Fruit fly (Drosophila melanogaster): ENCODE results near the gene ctp.

The ctp gene

DNA sequence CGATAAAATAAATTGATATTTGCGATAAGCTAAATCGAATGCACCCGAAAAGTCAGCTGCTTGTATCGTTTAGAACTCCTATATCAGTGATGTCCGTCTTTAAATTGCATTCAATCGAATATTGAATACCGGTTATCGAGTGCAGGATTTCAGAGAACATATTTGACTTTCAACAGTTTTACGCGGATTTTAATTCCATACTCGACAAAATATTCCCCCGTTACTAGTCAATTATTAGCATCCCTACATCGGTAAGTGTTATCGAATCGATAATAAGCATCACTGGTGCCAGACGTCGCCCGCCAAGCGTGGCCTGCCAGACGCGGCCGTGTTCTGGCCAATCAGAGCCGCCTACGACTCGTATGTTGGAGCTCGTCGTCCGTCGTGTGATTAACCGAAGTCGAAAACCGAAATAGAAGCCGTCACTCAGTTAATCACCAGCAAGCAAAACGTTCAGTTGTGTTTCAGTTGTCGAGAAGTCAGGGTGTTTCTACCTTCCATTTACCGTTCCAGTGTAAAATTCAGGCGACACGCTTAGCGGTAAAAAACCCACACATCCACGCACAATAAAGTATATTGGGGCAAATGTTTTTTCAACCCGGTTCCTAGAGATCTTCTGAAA lies at the start of gene ctp:
TSS of gene ctp (plus strand) at position 23 of the 622 bp plus-strand sequence.
- TF ChIP-seq brk (GFP tag; optimal IDR thresholded peaks at IDR 0.05), result no peak
- peak; percentile 82 for TF ChIP-seq woc (GFP tag; optimal IDR thresholded peaks at IDR 0.05)
- TF ChIP-seq CrebA (GFP tag; optimal IDR thresholded peaks at IDR 0.05; ENCODE audit: borderline replicate concordance), result no peak
- peak; percentile 75 for TF ChIP-seq Myc (optimal IDR thresholded peaks at IDR 0.05)
- peak; percentile 58 for TF ChIP-seq Hnf4 (GFP tag; optimal IDR thresholded peaks at IDR 0.05)
- peak in 1 of 2 experiments; percentile 60 for TF ChIP-seq foxo (GFP tag; optimal IDR thresholded peaks at IDR 0.05)
- no peak for TF ChIP-seq Hr78 (GFP tag; optimal IDR thresholded peaks at IDR 0.05)
- peak; percentile 76 for TF ChIP-seq Dif (GFP tag; optimal IDR thresholded peaks at IDR 0.05; ENCODE audit: partially characterized antibody)
- TF ChIP-seq OdsH (GFP tag; optimal IDR thresholded peaks at IDR 0.05), result peak; percentile 19
- no peak for TF ChIP-seq usp (GFP tag; optimal IDR thresholded peaks at IDR 0.05)
- peak; percentile 12 for TF ChIP-seq sv (GFP tag; optimal IDR thresholded peaks at IDR 0.05)
- no peak for TF ChIP-seq GATAd (GFP tag; optimal IDR thresholded peaks at IDR 0.05)
- no peak for TF ChIP-seq sage (GFP tag; optimal IDR thresholded peaks at IDR 0.05)
- peak; percentile 54 for TF ChIP-seq fru (GFP tag; optimal IDR thresholded peaks at IDR 0.05)
- TF ChIP-seq Sp1 (GFP tag; optimal IDR thresholded peaks at IDR 0.05), result peak; percentile 59
- TF ChIP-seq h (GFP tag; optimal IDR thresholded peaks at IDR 0.05), result peak; percentile 63
- TF ChIP-seq rgr (GFP tag; optimal IDR thresholded peaks at IDR 0.05), result peak; percentile 52
- TF ChIP-seq dl (GFP tag; optimal IDR thresholded peaks at IDR 0.05; ENCODE audit: insufficient read depth in 1 of 2, partially characterized antibody in 2 of 2), result peak in 1 of 2 experiments; percentile 40
- TF ChIP-seq Hr83 (GFP tag; optimal IDR thresholded peaks at IDR 0.05; ENCODE audit: poor library complexity, severe bottlenecking), result peak; percentile 67
- TF ChIP-seq CG9705 (GFP tag; optimal IDR thresholded peaks at IDR 0.05), result peak; percentile 14
- TF ChIP-seq Abd-B (GFP tag; optimal IDR thresholded peaks at IDR 0.05), result no peak
- no peak for TF ChIP-seq N (GFP tag; optimal IDR thresholded peaks at IDR 0.05)
- no peak for TF ChIP-seq Dfd (GFP tag; optimal IDR thresholded peaks at IDR 0.05)
- TF ChIP-seq CG32264 (GFP tag; optimal IDR thresholded peaks at IDR 0.05), result peak; percentile 30
- no peak for TF ChIP-seq dmrt93B (GFP tag; optimal IDR thresholded peaks at IDR 0.05)
- peak; percentile 38 for TF ChIP-seq Rel (GFP tag; optimal IDR thresholded peaks at IDR 0.05)
- peak; percentile 98 for TF ChIP-seq Rel (tag; optimal IDR thresholded peaks at IDR 0.05)
- TF ChIP-seq pan (optimal IDR thresholded peaks at IDR 0.05), result no peak
- TF ChIP-seq dsf (GFP tag; optimal IDR thresholded peaks at IDR 0.05; ENCODE audit: borderline replicate concordance), result no peak
- TF ChIP-seq psq (GFP tag; optimal IDR thresholded peaks at IDR 0.05), result peak; percentile 20
- TF ChIP-seq lola (GFP tag; optimal IDR thresholded peaks at IDR 0.05), result no peak
- peak; percentile 77 for TF ChIP-seq Jra (GFP tag; optimal IDR thresholded peaks at IDR 0.05)
- TF ChIP-seq Mio (GFP tag; optimal IDR thresholded peaks at IDR 0.05), result no peak
- peak; percentile 52 for TF ChIP-seq ey (GFP tag; optimal IDR thresholded peaks at IDR 0.05)
- TF ChIP-seq br (GFP tag; optimal IDR thresholded peaks at IDR 0.05), result peak; percentile 65
- no peak for TF ChIP-seq Vsx2 (GFP tag; optimal IDR thresholded peaks at IDR 0.05; ENCODE audit: partially characterized antibody)
- TF ChIP-seq jim (GFP tag; optimal IDR thresholded peaks at IDR 0.05), result no peak
- peak; percentile 65 for TF ChIP-seq tai (GFP tag; optimal IDR thresholded peaks at IDR 0.05)
- peak; percentile 46 for TF ChIP-seq HLH106 (tag; optimal IDR thresholded peaks at IDR 0.05)

DNA sequence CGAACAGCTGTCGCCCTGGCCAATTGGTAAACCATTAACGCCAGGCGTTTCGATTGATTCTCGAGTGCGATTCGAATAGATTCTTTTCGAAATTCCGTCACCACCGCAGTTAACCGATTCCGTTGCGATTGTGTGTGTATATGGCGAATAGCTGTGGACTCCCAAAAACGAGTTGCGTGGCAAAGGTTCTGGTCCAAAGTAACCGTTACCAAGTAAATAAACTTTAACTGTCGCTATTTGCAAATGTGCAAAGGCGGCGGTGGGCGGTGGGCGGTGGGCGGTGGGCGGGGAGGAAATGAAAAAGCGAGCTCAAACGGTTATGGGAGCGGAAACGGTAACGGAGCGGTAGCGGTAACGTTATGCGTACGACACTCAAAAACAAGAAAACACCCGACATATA lies 43.7 kb upstream of the ctp start, which contains the start of gene CG3081:
TSS of gene CG3081 (minus strand) at position 101 of the 400 bp plus-strand sequence.
- TF ChIP-seq dl (GFP tag; optimal IDR thresholded peaks at IDR 0.05; ENCODE audit: insufficient read depth in 1 of 2, partially characterized antibody in 2 of 2) (no peak), usp (GFP tag; optimal IDR thresholded peaks at IDR 0.05) (no peak), Dif (GFP tag; optimal IDR thresholded peaks at IDR 0.05; ENCODE audit: partially characterized antibody) (no peak), Myc (optimal IDR thresholded peaks at IDR 0.05) (no peak), pan (optimal IDR thresholded peaks at IDR 0.05) (no peak), br (GFP tag; optimal IDR thresholded peaks at IDR 0.05) (no peak), Abd-B (GFP tag; optimal IDR thresholded peaks at IDR 0.05) (no peak), jim (GFP tag; optimal IDR thresholded peaks at IDR 0.05) (no peak), CG9705 (GFP tag; optimal IDR thresholded peaks at IDR 0.05) (no peak), rgr (GFP tag; optimal IDR thresholded peaks at IDR 0.05) (no peak), Jra (GFP tag; optimal IDR thresholded peaks at IDR 0.05) (no peak), tai (GFP tag; optimal IDR thresholded peaks at IDR 0.05) (no peak), woc (GFP tag; optimal IDR thresholded peaks at IDR 0.05) (no peak), HLH106 (tag; optimal IDR thresholded peaks at IDR 0.05) (no peak), OdsH (GFP tag; optimal IDR thresholded peaks at IDR 0.05) (no peak), sv (GFP tag; optimal IDR thresholded peaks at IDR 0.05) (no peak), Mio (GFP tag; optimal IDR thresholded peaks at IDR 0.05) (no peak), dmrt93B (GFP tag; optimal IDR thresholded peaks at IDR 0.05) (no peak)
